Worm (Caenorhabditis elegans) whole organism, young adult: ENCODE results near the gene metl-6.
"Not testable (repeated sequence)": the region's sequence is repeated elsewhere in the genome, so short reads cannot be mapped to it uniquely, and the experiment has no call there.

Experiments
- B0019.2 ChIP-seq: fragments of 200-800 bp; sonication (Bioruptor generic); conservative IDR thresholded peaks from 2 replicates; pipeline ENCODE4 v1.3.6; 2022; ENCODE audit warnings: missing genetic modification reagents, missing genetic modification characterization, missing compliant biosample characterization
- B0035.1 ChIP-seq: sonication (generic microtip); optimal IDR thresholded peaks from 2 replicates; lab custom pipeline; 2016; ENCODE audit warnings: missing genetic modification characterization, mild to moderate bottlenecking, missing compliant biosample characterization, missing genotype, missing genetic modification reagents
- B0261.1 ChIP-seq: sonication (generic microtip); optimal IDR thresholded peaks from 2 replicates; lab custom pipeline; 2016; ENCODE audit warnings: mild to moderate bottlenecking, missing genetic modification characterization, moderate library complexity, missing compliant biosample characterization
- C17E4.6 ChIP-seq: fragments of 200-800 bp; sonication (Bioruptor generic); IDR thresholded peaks from 2 replicates; pipeline ENCODE4 v1.3.6; 2022; ENCODE audit warnings: missing genetic modification reagents, missing genetic modification characterization, missing compliant biosample characterization
- F22D6.2 ChIP-seq: sonication (generic microtip); optimal IDR thresholded peaks from 2 replicates; lab custom pipeline; 2016; ENCODE audit warnings: mild to moderate bottlenecking, missing genetic modification characterization, missing compliant biosample characterization
- F57A8.1 ChIP-seq: fragments of 200-800 bp; sonication (Bioruptor generic); optimal IDR thresholded peaks from 2 replicates; lab custom pipeline; 2018; ENCODE audit warnings: mild to moderate bottlenecking, missing genetic modification characterization, moderate library complexity, missing compliant biosample characterization
- F57C9.4 ChIP-seq: sonication (generic microtip); optimal IDR thresholded peaks from 2 replicates; lab custom pipeline; 2017; ENCODE audit warnings: mild to moderate bottlenecking, missing genetic modification characterization, missing compliant biosample characterization
- Y56A3A.18 ChIP-seq: fragments of 200-800 bp; sonication (Bioruptor generic); IDR thresholded peaks from 2 replicates; pipeline ENCODE4 v1.3.6; 2022; ENCODE audit warnings: missing genetic modification reagents, missing genetic modification characterization, missing compliant biosample characterization
- Y67H2A.10 ChIP-seq: fragments of 200-800 bp; sonication (Bioruptor generic); conservative IDR thresholded peaks from 2 replicates; pipeline ENCODE4 v1.3.6; 2022; ENCODE audit warnings: missing genetic modification reagents, missing genetic modification characterization, missing compliant biosample characterization
- Y79H2A.3 ChIP-seq: fragments of 200-800 bp; sonication (Bioruptor generic); conservative IDR thresholded peaks from 2 replicates; pipeline ENCODE4 v1.3.6; 2022; ENCODE audit warnings: missing genetic modification reagents, missing genetic modification characterization, missing compliant biosample characterization
- Y95B8A.8 ChIP-seq: fragments of 200-800 bp; sonication (Bioruptor generic); IDR thresholded peaks from 2 replicates; pipeline ENCODE4 v1.3.6; 2022; ENCODE audit warnings: missing genetic modification reagents, missing genetic modification characterization, missing compliant biosample characterization
- aptf-3 ChIP-seq: fragments of 200-800 bp; sonication (Bioruptor generic); IDR thresholded peaks from 2 replicates; pipeline ENCODE4 v1.3.6; 2022; ENCODE audit warnings: missing genetic modification characterization, missing compliant biosample characterization
- attf-3 ChIP-seq: fragments of 200-800 bp; sonication (Bioruptor generic); conservative IDR thresholded peaks from 2 replicates; pipeline ENCODE4 v1.3.6; 2022; ENCODE audit warnings: missing genetic modification reagents, missing genetic modification characterization, missing compliant biosample characterization
- attf-5 ChIP-seq: fragments of 200-800 bp; sonication (Bioruptor generic); optimal IDR thresholded peaks from 2 replicates; lab custom pipeline; 2018; ENCODE audit warnings: mild to moderate bottlenecking, missing genetic modification characterization, missing compliant biosample characterization
- bed-1 ChIP-seq: fragments of 200-800 bp; sonication (Bioruptor generic); IDR thresholded peaks from 2 replicates; pipeline ENCODE4 v1.3.6; 2022; ENCODE audit warnings: missing genetic modification reagents, missing genetic modification characterization, missing compliant biosample characterization
- cebp-1 ChIP-seq, 2 experiments: fragments of 200-800 bp in 1 of 2; sonication (Bioruptor generic) in 1 of 2; sonication (generic microtip) in 1 of 2; IDR thresholded peaks in 1 of 2; optimal IDR thresholded peaks in 1 of 2; 2 replicates each; pipeline versions ENCODE4 v1.3.6 to Lab custom; 2017 to 2022; ENCODE audit warnings: missing compliant biosample characterization in 2 of 2, missing genetic modification characterization in 2 of 2, mild to moderate bottlenecking in 1 of 2, missing genetic modification reagents in 1 of 2, moderate library complexity in 1 of 2
- ceh-100 ChIP-seq: fragments of 200-800 bp; sonication (Bioruptor generic); IDR thresholded peaks from 2 replicates; pipeline ENCODE4 v1.3.6; 2022; ENCODE audit warnings: missing genetic modification reagents, missing genetic modification characterization, missing compliant biosample characterization
- ceh-58 ChIP-seq: fragments of 200-800 bp; sonication (Bioruptor generic); IDR thresholded peaks from 2 replicates; pipeline ENCODE4 v1.3.6; 2022; ENCODE audit warnings: missing genetic modification characterization, missing compliant biosample characterization
- ceh-91 ChIP-seq: fragments of 200-800 bp; sonication (Bioruptor generic); IDR thresholded peaks from 2 replicates; pipeline ENCODE4 v1.3.6; 2022; ENCODE audit warnings: missing genetic modification reagents, missing genetic modification characterization, missing compliant biosample characterization
- die-1 ChIP-seq: sonication (generic microtip); optimal IDR thresholded peaks from 2 replicates; lab custom pipeline; 2016; ENCODE audit warnings: missing genotype, mild to moderate bottlenecking, missing genetic modification characterization, missing compliant biosample characterization
- dox-1 ChIP-seq: fragments of 200-800 bp; sonication (Bioruptor generic); IDR thresholded peaks from 2 replicates; pipeline ENCODE4 v1.3.6; 2022; ENCODE audit warnings: missing genetic modification reagents, missing genetic modification characterization, missing compliant biosample characterization
- dpl-1 ChIP-seq: fragments of 150-350 bp; optimal IDR thresholded peaks from 2 replicates; lab custom pipeline; 2014; ENCODE audit warnings: missing biosample characterization, missing genetic modification reagents, missing genetic modification characterization
- egrh-3 ChIP-seq: fragments of 200-800 bp; sonication (Bioruptor generic); IDR thresholded peaks from 2 replicates; pipeline ENCODE4 v1.3.6; 2022; ENCODE audit warnings: missing genetic modification reagents, missing genetic modification characterization, missing compliant biosample characterization
- ekl-4 ChIP-seq: fragments of 200-800 bp; sonication (Bioruptor generic); IDR thresholded peaks from 2 replicates; pipeline ENCODE4 v1.3.6; 2022; ENCODE audit warnings: missing genetic modification reagents, missing genetic modification characterization, missing compliant biosample characterization
- gei-17 ChIP-seq: fragments of 200-800 bp; sonication (Bioruptor generic); optimal IDR thresholded peaks from 2 replicates; lab custom pipeline; 2018; ENCODE audit warnings: mild to moderate bottlenecking, missing genetic modification characterization, missing compliant biosample characterization
- hmg-1.2 ChIP-seq: fragments of 200-800 bp; sonication (Bioruptor generic); IDR thresholded peaks from 2 replicates; pipeline ENCODE4 v1.3.6; 2022; ENCODE audit warnings: missing genetic modification reagents, missing genetic modification characterization, missing compliant biosample characterization
- hsf-1 ChIP-seq: fragments of 200-800 bp; sonication (Bioruptor generic); IDR thresholded peaks from 2 replicates; pipeline ENCODE4 v1.3.6; 2022; ENCODE audit warnings: missing genetic modification reagents, missing genetic modification characterization, missing compliant biosample characterization
- lag-1 ChIP-seq: fragments of 200-800 bp; sonication (Bioruptor generic); IDR thresholded peaks from 2 replicates; pipeline ENCODE4 v1.3.6; 2022; ENCODE audit warnings: missing genetic modification reagents, missing genetic modification characterization, missing compliant biosample characterization
- let-526 ChIP-seq: fragments of 200-800 bp; sonication (Bioruptor generic); IDR thresholded peaks from 2 replicates; pipeline ENCODE4 v1.3.6; 2022; ENCODE audit warnings: missing genetic modification reagents, missing genetic modification characterization, missing compliant biosample characterization
- lin-26 ChIP-seq: fragments of 200-800 bp; sonication (Bioruptor generic); IDR thresholded peaks from 2 replicates; pipeline ENCODE4 v1.3.6; 2022; ENCODE audit warnings: missing genetic modification reagents, missing genetic modification characterization, missing compliant biosample characterization
- lir-1 ChIP-seq: fragments of 200-800 bp; sonication (Bioruptor generic); conservative IDR thresholded peaks from 2 replicates; pipeline ENCODE4 v1.3.6; 2022; ENCODE audit warnings: missing genetic modification reagents, missing genetic modification characterization, missing compliant biosample characterization
- nfya-2 ChIP-seq: fragments of 200-800 bp; sonication (Bioruptor generic); IDR thresholded peaks from 2 replicates; pipeline ENCODE4 v1.3.6; 2022; ENCODE audit warnings: missing genetic modification reagents, missing genetic modification characterization, missing compliant biosample characterization
- nhr-80 ChIP-seq: sonication (generic microtip); optimal IDR thresholded peaks from 2 replicates; lab custom pipeline; 2016; ENCODE audit warnings: missing genetic modification characterization, missing compliant biosample characterization
- nhr-90 ChIP-seq: sonication (generic microtip); optimal IDR thresholded peaks from 2 replicates; lab custom pipeline; 2016; ENCODE audit warnings: missing genotype, mild to moderate bottlenecking, missing genetic modification characterization, missing compliant biosample characterization
- pha-4 ChIP-seq: fragments of 150-350 bp; sonication (generic microtip); optimal IDR thresholded peaks from 2 replicates; lab custom pipeline; 2014; ENCODE audit warnings: missing biosample characterization, missing genetic modification reagents, missing genetic modification characterization
- rcor-1 ChIP-seq: fragments of 200-800 bp; sonication (Bioruptor generic); IDR thresholded peaks from 2 replicates; pipeline ENCODE4 v1.3.6; 2022; ENCODE audit warnings: missing genetic modification reagents, missing genetic modification characterization, missing compliant biosample characterization
- somi-1 ChIP-seq: fragments of 200-800 bp; sonication (Bioruptor generic); optimal IDR thresholded peaks from 2 replicates; lab custom pipeline; 2018; ENCODE audit warnings: mild to moderate bottlenecking, missing genetic modification characterization, missing compliant biosample characterization
- tlf-1 ChIP-seq: fragments of 200-800 bp; sonication (Bioruptor generic); optimal IDR thresholded peaks from 2 replicates; lab custom pipeline; 2018; ENCODE audit warnings: mild to moderate bottlenecking, missing genetic modification characterization, missing compliant biosample characterization
- zfh-2 ChIP-seq: fragments of 200-800 bp; sonication (Bioruptor generic); conservative IDR thresholded peaks from 2 replicates; pipeline ENCODE4 v1.3.6; 2022; ENCODE audit warnings: missing genetic modification reagents, missing genetic modification characterization, missing compliant biosample characterization
- ztf-25 ChIP-seq: fragments of 200-800 bp; sonication (Bioruptor generic); IDR thresholded peaks from 2 replicates; pipeline ENCODE4 v1.3.6; 2022; ENCODE audit warnings: missing genetic modification reagents, missing genetic modification characterization, missing compliant biosample characterization
- ztf-28 ChIP-seq: fragments of 200-800 bp; sonication (Bioruptor generic); IDR thresholded peaks from 2 replicates; pipeline ENCODE4 v1.3.6; 2022; ENCODE audit warnings: missing genetic modification reagents, missing genetic modification characterization, missing compliant biosample characterization

Gene metl-6

DNA sequence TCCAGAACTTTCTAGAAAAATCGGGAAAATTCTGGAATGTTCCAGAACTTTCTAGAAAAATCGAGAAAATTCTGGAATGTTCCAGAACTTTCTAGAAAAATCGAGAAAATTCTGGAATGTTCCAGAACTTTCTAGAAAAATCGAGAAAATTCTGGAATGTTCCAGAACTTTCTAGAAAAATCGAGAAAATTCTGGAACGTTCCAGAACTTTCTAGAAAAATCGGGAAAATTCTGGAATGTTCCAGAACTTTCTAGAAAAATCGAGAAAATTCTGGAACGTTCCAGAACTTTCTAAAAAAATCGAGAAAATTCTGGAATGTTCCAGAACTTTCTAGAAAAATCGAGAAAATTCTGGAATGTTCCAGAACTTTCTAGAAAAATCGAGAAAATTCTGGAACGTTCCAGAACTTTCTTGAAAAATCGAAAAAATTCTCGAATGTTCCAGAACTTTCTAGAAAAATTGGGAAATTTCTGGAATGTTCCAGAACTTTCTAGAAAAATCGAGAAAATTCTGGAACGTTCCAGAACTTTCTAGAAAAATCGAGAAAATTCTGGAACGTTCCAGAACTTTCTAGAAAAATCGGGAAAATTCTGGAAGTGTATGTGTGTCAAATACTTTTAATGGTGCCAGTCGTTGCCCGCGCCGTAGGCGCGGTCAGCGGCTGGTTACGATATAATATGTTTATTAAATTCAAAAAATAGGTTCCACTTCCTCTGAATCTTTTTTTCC lies 24.2 kb downstream of the metl-6 start (continued):
- TF ChIP-seq rcor-1 = peak; percentile 95
- TF ChIP-seq hmg-1.2 = peak; percentile 40
- TF ChIP-seq bed-1 = peak; percentile 79; the same call in 1 of the 2 replicates
- peak; percentile 99 for TF ChIP-seq ceh-58 (GFP tag; lab: Robert Waterston, UW)
- peak; percentile 72 for TF ChIP-seq ceh-100 (GFP tag; lab: Robert Waterston, UW)
- TF ChIP-seq Y56A3A.18 (GFP tag; lab: Robert Waterston, UW) = peak; percentile 94
- peak; percentile 83; the same call in 1 of the 2 replicates for TF ChIP-seq nfya-2
- TF ChIP-seq ztf-25 (GFP tag; lab: Robert Waterston, UW) = peak; percentile 45; the same call in 1 of the 2 replicates
- TF ChIP-seq egrh-3 = peak; percentile 99
- peak; percentile 28; the same call in 1 of the 2 replicates for TF ChIP-seq attf-3 (GFP tag; lab: Robert Waterston, UW)
- TF ChIP-seq ekl-4 (GFP tag; lab: Robert Waterston, UW) = peak; percentile 94
- TF ChIP-seq cebp-1 (GFP tag; IDR thresholded peaks at IDR 0.05; lab: Robert Waterston, UW) = peak; percentile 42; the same call in 1 of the 2 replicates
- not testable (repeated sequence) for TF ChIP-seq cebp-1 (tag; optimal IDR thresholded peaks at IDR 0.05; lab: Kevin White, UChicago)
- peak; percentile 83; the same call in 1 of the 2 replicates for TF ChIP-seq lag-1 (GFP tag; lab: Robert Waterston, UW)
- TF ChIP-seq Y95B8A.8 (GFP tag; lab: Robert Waterston, UW) = peak; percentile 95
- TF ChIP-seq aptf-3 (GFP tag; lab: Robert Waterston, UW) = peak; percentile 89
- peak; percentile 73 for TF ChIP-seq Y67H2A.10 (GFP tag; lab: Robert Waterston, UW)
- TF ChIP-seq, all 124 proteins: peak for 43; not testable (repeated sequence) for 81

DNA sequence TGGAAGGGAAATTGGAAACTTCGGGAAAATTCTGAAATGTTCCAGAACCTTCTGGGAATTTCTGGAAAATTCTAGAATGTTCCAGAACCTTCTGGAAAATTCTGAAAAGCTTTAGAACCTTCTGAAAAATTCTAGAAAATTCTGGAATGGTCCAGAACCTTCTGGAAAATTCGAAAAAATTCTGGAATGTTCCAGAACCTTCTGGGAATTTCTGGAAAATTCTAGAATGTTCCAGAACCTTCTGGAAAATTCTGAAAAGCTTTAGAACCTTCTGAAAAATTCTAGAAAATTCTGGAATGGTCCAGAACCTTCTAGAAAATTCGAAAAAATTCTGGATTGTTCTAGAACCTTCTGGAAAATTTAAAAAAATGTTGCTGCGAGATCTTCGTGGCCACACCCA lies 25.6 kb downstream of the metl-6 start:
- peak; percentile 95 for TF ChIP-seq hsf-1 (GFP tag; lab: Robert Waterston, UW)
- TF ChIP-seq ekl-4 (GFP tag; lab: Robert Waterston, UW) = 0 out of 2 replicates have a peak, but pooled peaks have one; percentile 34

DNA sequence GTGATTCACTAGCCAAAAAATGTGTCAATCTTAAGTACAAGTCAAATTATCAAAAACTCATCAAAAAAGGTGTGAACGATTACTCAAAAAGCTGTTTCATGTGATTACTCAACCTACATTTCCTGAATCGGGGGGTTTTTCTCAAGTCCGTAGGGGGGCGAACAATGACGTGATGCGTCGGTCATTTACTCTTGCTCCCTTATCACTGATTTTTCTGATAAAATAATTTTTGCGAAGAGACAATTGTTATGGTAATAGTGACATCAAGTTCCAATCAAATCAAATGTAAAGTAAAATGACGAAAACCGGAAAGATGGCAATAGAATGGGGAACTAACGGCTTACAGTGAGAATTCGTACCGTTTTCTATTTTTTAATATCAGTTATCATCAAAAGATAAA lies 27.5 kb downstream of the metl-6 start:
- TF ChIP-seq nhr-80 (tag; lab: Kevin White, UChicago) (peak; percentile 64), nhr-90 (tag; lab: Kevin White, UChicago) (no peak)

DNA sequence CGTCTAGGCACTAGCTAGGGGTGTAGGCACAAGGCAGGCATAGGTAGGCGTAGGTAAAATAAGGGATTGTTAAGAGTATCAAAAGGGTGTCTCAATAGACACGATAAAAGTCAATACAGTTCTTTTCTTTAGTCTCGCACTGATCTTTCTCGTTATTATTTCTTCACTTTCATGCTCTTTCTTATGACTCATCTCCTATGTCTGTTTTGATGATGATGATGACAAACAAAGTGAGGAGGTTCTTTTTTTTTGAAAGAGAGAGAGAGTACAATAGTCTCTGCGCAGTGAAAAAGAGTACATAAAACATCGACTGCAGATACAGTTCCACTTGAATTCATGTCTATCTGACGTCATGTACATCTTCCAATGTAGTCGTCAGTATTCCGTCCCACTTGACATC lies 31.6 kb downstream of the metl-6 start:
- TF ChIP-seq F22D6.2 (no peak), zfh-2 (GFP tag; lab: Robert Waterston, UW) (no peak), tlf-1 (GFP tag; lab: Kevin White, UChicago) (no peak), lin-26 (no peak), Y67H2A.10 (GFP tag; lab: Robert Waterston, UW) (no peak), lir-1 (no peak), Y79H2A.3 (GFP tag; lab: Robert Waterston, UW) (no peak), ceh-58 (GFP tag; lab: Robert Waterston, UW) (no peak), B0261.1 (tag; lab: Kevin White, UChicago) (no peak), somi-1 (GFP tag; lab: Kevin White, UChicago) (no peak)

DNA sequence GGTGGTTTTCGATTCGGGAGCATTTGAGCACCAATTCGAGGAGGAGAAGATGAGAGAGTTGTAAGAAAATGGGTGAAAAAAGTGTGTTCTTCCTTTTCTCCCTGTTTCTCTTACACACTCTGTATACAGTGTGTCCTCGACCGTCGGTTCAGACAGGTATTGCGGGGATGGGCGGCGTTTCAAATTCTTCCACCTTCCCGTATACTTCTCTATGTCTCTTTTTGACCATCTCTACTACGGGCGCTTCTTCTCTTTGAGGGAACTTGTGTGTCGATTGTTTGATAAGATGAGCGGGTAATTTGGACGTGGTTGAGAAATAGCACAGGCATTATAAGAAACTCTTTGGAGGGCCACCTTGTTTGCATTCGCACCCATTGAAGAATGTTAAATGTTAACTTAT lies 33.9 kb downstream of the metl-6 start:
- TF ChIP-seq attf-5 (GFP tag; lab: Kevin White, UChicago) (peak; percentile 12), F57A8.1 (GFP tag; lab: Kevin White, UChicago) (no peak), C17E4.6 (no peak), die-1 (tag; lab: Kevin White, UChicago) (no peak), F57C9.4 (no peak), ztf-28 (GFP tag; lab: Robert Waterston, UW) (no peak), B0019.2 (GFP tag; lab: Robert Waterston, UW) (no peak), ceh-91 (no peak), egrh-3 (no peak), dox-1 (GFP tag; lab: Robert Waterston, UW) (peak; percentile 74), zfh-2 (GFP tag; lab: Robert Waterston, UW) (no peak), B0035.1 (tag; lab: Kevin White, UChicago) (no peak), gei-17 (GFP tag; lab: Kevin White, UChicago) (no peak), dpl-1 (GFP tag; lab: Kevin White, UChicago) (no peak), somi-1 (GFP tag; lab: Kevin White, UChicago) (no peak), pha-4 (tag; lab: Kevin White, UChicago) (no peak), let-526 (GFP tag; lab: Robert Waterston, UW) (no peak)
